Worm (Caenorhabditis elegans): Measurements from ENCODE around the gene F33D4.4.

DNA sequence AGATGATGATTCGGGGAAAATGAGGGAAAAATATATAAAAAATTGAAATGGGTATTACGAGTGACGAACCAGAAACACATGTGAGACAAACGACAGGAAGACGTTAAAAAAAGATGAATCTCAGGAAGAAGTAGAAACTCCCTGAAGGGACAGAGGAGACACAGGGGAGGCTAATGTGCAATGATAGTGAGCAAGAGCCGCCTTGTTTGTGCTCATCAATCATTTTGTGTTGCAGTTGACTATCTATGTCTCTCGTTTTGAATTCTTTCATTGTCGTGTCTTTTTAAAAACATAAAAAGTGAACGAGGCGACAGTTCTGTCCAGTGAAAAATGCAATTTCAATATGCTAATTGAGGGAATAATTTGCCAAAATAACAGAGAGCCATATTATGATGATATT lies 18.2 kb upstream of the F33D4.4 start:
- TF ChIP-seq D1046.2 (GFP tag; IDR thresholded peaks at IDR 0.05) (no peak), daf-12 (tag; optimal IDR thresholded peaks at IDR 0.05) (no peak), F49E8.2 (tag; optimal IDR thresholded peaks at IDR 0.05; ENCODE audit: borderline replicate concordance) (no peak), sdz-12 (GFP tag; optimal IDR thresholded peaks at IDR 0.05) (no peak), unc-62 (GFP tag; optimal IDR thresholded peaks at IDR 0.05 in 1 of 2) (peak in 1 of 2 experiments; percentile 14), unc-62 (tag; optimal IDR thresholded peaks at IDR 0.05) (no peak), aha-1 (tag) (peak; percentile 69), daf-19 (GFP tag; conservative IDR thresholded peaks at IDR 0.05) (no peak), mxl-3 (GFP tag; optimal IDR thresholded peaks at IDR 0.05) (no peak), lin-13 (GFP tag; optimal IDR thresholded peaks at IDR 0.05) (no peak), madf-9 (GFP tag; conservative IDR thresholded peaks at IDR 0.05) (no peak)

Measured in whole organism, L4 larva.